Worm (Caenorhabditis elegans): Measurements from ENCODE around the gene ttr-29.

Gene ttr-29

ce11 chrV:12943399-12943798, 36.8 kb upstream of the ttr-29 start:
- TF ChIP-seq nhr-28 (tag; optimal IDR thresholded peaks at IDR 0.05) (no peak), unc-62 (GFP tag; optimal IDR thresholded peaks at IDR 0.05 in 1 of 2) (peak in 1 of 2 experiments; percentile 92), unc-62 (tag; optimal IDR thresholded peaks at IDR 0.05) (no peak)

- TF ChIP-seq F37D6.2 (tag; optimal IDR thresholded peaks at IDR 0.05), result no peak
- TF ChIP-seq nhr-102 (tag; optimal IDR thresholded peaks at IDR 0.05), result no peak
- TF ChIP-seq aha-1 (tag), result no peak
- TF ChIP-seq hlh-30 (tag; optimal IDR thresholded peaks at IDR 0.05; ENCODE audit: insufficient read depth), result peak; percentile 46
- peak; percentile 11 for TF ChIP-seq nhr-28 (tag; optimal IDR thresholded peaks at IDR 0.05)
- no peak for TF ChIP-seq arid-1 (GFP tag; conservative IDR thresholded peaks at IDR 0.05)
- TF ChIP-seq sdz-12 (GFP tag; optimal IDR thresholded peaks at IDR 0.05), result no peak
- TF ChIP-seq daf-16 (GFP tag; optimal IDR thresholded peaks at IDR 0.05), result no peak
- peak; percentile 51 for TF ChIP-seq daf-16 (tag; optimal IDR thresholded peaks at IDR 0.05)
- no peak for TF ChIP-seq nhr-6 (tag; optimal IDR thresholded peaks at IDR 0.05)
Observed at ce11 chrV:12941797-12942474, 35.3 kb upstream of the ttr-29 start, which contains the start of gene T16G1.4. Gene T16G1.4 (minus strand): TSS chrV:12941847.

ce11 chrV:12939434-12939833, 32.8 kb upstream of the ttr-29 start, which contains the start of gene T16G1.5:
Gene T16G1.5 (minus strand): TSS chrV:12939552.
- TF ChIP-seq zip-2 (tag; optimal IDR thresholded peaks at IDR 0.05) (peak; percentile 88), madf-9 (GFP tag; conservative IDR thresholded peaks at IDR 0.05) (no peak), F37D6.2 (tag; optimal IDR thresholded peaks at IDR 0.05) (no peak), dmd-6 (GFP tag; IDR thresholded peaks at IDR 0.05) (0 out of 2 replicates have a peak, but pooled peaks have one; percentile 23), daf-16 (GFP tag; optimal IDR thresholded peaks at IDR 0.05) (no peak), daf-16 (tag; optimal IDR thresholded peaks at IDR 0.05) (peak; percentile 76), nhr-28 (tag; optimal IDR thresholded peaks at IDR 0.05) (peak; percentile 58), nhr-77 (tag; optimal IDR thresholded peaks at IDR 0.05) (peak; percentile 36), lin-29 (GFP tag; IDR thresholded peaks at IDR 0.05) (no peak), pqm-1 (tag; optimal IDR thresholded peaks at IDR 0.05) (peak; percentile 40), pha-4 (GFP tag; IDR thresholded peaks at IDR 0.05) (no peak), pha-4 (tag; optimal IDR thresholded peaks at IDR 0.05) (no peak), daf-19 (GFP tag; conservative IDR thresholded peaks at IDR 0.05) (no peak)

DNA sequence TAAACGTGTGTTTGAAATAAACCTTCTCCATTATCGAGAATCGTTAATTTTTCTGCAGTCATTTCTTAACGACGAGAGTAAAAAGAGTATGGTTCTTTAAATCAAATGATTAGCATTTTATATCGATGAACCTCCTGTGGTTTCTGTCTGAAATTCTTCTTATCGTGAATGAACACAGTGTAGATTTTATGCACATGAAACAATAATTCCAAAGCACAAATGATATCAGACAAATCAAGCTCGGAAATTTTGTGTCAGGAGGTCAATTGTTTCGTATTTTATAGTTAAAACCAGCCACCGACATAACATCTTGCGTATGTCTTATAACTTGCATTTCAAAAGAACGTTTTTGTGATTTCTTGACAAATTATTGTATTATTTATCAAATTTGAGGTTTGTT, 30.5 kb upstream of the ttr-29 start, which contains the start of gene T16G1.6:
T16G1.6 (minus strand) TSS at position 77 of the 400 bp plus-strand sequence.
- TF ChIP-seq dmd-9 (GFP tag; IDR thresholded peaks at IDR 0.05) (no peak), nhr-102 (tag; optimal IDR thresholded peaks at IDR 0.05) (peak; percentile 71), F26F4.8 (GFP tag; conservative IDR thresholded peaks at IDR 0.05) (no peak), ztf-11 (tag; optimal IDR thresholded peaks at IDR 0.05) (no peak), pha-4 (GFP tag; IDR thresholded peaks at IDR 0.05) (no peak), pha-4 (tag; optimal IDR thresholded peaks at IDR 0.05) (no peak), ceh-28 (tag; optimal IDR thresholded peaks at IDR 0.05) (no peak), F49E8.2 (tag; optimal IDR thresholded peaks at IDR 0.05; ENCODE audit: borderline replicate concordance) (no peak), daf-8 (GFP tag; IDR thresholded peaks at IDR 0.05) (no peak), dmd-6 (GFP tag; IDR thresholded peaks at IDR 0.05) (peak; percentile 86), Y48G9A.11 (GFP tag; IDR thresholded peaks at IDR 0.05) (no peak), F37D6.2 (tag; optimal IDR thresholded peaks at IDR 0.05) (no peak), spr-1 (tag; optimal IDR thresholded peaks at IDR 0.05) (no peak), ama-1 (optimal IDR thresholded peaks at IDR 0.05) (no peak), ZK546.5 (tag; optimal IDR thresholded peaks at IDR 0.05) (no peak), mep-1 (tag; optimal IDR thresholded peaks at IDR 0.05) (no peak), saeg-2 (GFP tag; IDR thresholded peaks at IDR 0.05) (no peak), fkh-10 (GFP tag; optimal IDR thresholded peaks at IDR 0.05) (no peak), skn-1 (tag; optimal IDR thresholded peaks at IDR 0.05) (no peak), nhr-28 (tag; optimal IDR thresholded peaks at IDR 0.05) (peak; percentile 97), ceh-62 (tag; optimal IDR thresholded peaks at IDR 0.05) (no peak), tra-1 (GFP tag; IDR thresholded peaks at IDR 0.05) (no peak), ztf-7 (tag; optimal IDR thresholded peaks at IDR 0.05) (no peak), lim-7 (GFP tag; IDR thresholded peaks at IDR 0.05) (no peak), mdl-1 (tag; optimal IDR thresholded peaks at IDR 0.05) (no peak), unc-62 (GFP tag; optimal IDR thresholded peaks at IDR 0.05 in 1 of 2) (no peak), unc-62 (tag; optimal IDR thresholded peaks at IDR 0.05) (no peak), daf-12 (tag; optimal IDR thresholded peaks at IDR 0.05) (no peak), F44E2.7 (GFP tag; IDR thresholded peaks at IDR 0.05) (no peak), ceh-20 (GFP tag; IDR thresholded peaks at IDR 0.05) (no peak), ZK337.2 (GFP tag; IDR thresholded peaks at IDR 0.05) (no peak), Y105C5A.15 (GFP tag; IDR thresholded peaks at IDR 0.05) (no peak), dmd-8 (GFP tag; IDR thresholded peaks at IDR 0.05) (no peak)
